Fruit fly (Drosophila melanogaster) whole organism, adult: Measurements from ENCODE around the gene Prx4.
A peak's percentile ranks its signal among the peaks of the same experiment; 100 is the strongest.

ENCODE experiments used
- CG12768 ChIP-seq: fragments of 200-800 bp; sonication (Bioruptor generic); optimal IDR thresholded peaks from 2 replicates; lab custom pipeline; 2017; ENCODE audit warnings: missing biosample characterization, missing genetic modification characterization, mild to moderate bottlenecking, moderate library complexity, missing genetic modification reagents
- CG5204 ChIP-seq: fragments of 200-800 bp; sonication (Bioruptor generic); optimal IDR thresholded peaks from 2 replicates; lab custom pipeline; 2016; ENCODE audit warnings: missing biosample characterization, missing genetic modification characterization
- kay ChIP-seq: fragments of 200-800 bp; sonication (Bioruptor generic); peaks from one replicate; lab custom pipeline; 2016; ENCODE audit warnings: missing biosample characterization, missing genetic modification characterization, borderline replicate concordance
- ovo ChIP-seq: fragments of 200-800 bp; sonication (Bioruptor generic); optimal IDR thresholded peaks from 2 replicates; lab custom pipeline; 2016; ENCODE audit warnings: missing biosample characterization, missing genetic modification characterization
- tj ChIP-seq: fragments of 200-800 bp; sonication (Bioruptor generic); optimal IDR thresholded peaks from 3 replicates; lab custom pipeline; 2017; ENCODE audit warnings: missing biosample characterization, mild to moderate bottlenecking, missing genetic modification characterization, moderate library complexity

DNA sequence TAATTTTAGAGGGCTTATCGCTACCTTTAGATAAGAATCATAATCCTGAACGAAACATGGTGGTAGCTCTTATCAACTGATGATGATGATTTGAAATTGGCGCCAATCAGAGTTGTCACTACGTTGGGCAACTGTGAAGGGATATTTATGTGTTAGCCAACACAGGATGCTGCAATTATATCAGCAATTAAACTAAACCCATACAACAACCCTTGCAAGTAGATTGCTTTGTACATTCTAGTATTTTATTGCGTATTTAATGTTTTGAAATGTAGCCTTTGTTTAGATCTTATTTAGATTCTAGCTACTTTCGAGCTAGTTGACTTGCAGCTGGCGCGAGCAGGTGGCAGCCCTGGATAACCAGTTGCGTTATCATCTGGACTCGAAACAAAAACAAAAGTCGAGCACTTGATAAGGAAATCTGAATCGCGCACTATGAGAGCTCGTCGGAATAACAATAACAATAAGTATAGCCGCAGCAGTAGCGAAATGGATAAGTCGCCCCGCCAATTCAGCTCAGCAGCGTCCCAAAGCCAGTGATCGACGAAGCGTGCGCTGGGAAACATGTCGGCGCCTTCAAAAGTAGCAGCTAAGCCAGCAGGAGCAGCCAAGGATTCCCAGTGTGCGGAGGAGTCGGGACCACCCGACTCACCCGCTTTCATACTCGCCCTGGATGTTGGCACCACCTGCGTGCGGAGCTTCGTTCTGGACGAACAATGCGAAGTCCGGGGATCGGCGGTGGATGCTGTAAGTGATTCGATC is 10.1 kb downstream of the Prx4 start, which contains the start of gene CG1271:
- TF ChIP-seq CG12768 (GFP tag; lab: Kevin White, UChicago) (peak; percentile 55), CG5204 (GFP tag; lab: Kevin White, UChicago) (no peak), tj (GFP tag; lab: Kevin White, UChicago) (peak; percentile 14), ovo (peak; percentile 58), kay (GFP tag; lab: Kevin White, UChicago) (no peak)
